Worm (Caenorhabditis elegans) whole organism, midembryonic: ENCODE results near the gene snpc-1.2.
A peak's percentile ranks its signal among the peaks of the same experiment; 100 is the strongest.

Source experiments
- T22C8.4 ChIP-seq: fragments of 200-800 bp; sonication (Bioruptor generic); IDR thresholded peaks from 2 replicates; pipeline ENCODE4 v1.3.6; 2022; ENCODE audit warnings: missing genetic modification characterization, missing compliant biosample characterization
- cog-1 ChIP-seq: sonication (generic microtip); optimal IDR thresholded peaks from 2 replicates; lab custom pipeline; 2016; ENCODE audit warnings: missing genetic modification characterization, missing compliant biosample characterization
- flt-1 ChIP-seq: fragments of 200-800 bp; sonication (Bioruptor generic); IDR thresholded peaks from 2 replicates; pipeline ENCODE4 v1.3.6; 2022; ENCODE audit warnings: missing genetic modification characterization, missing compliant biosample characterization
- klf-2 ChIP-seq: fragments of 200-800 bp; sonication (Bioruptor generic); conservative IDR thresholded peaks from 2 replicates; pipeline ENCODE4 v1.3.6; 2022; ENCODE audit warnings: missing genetic modification reagents, missing genetic modification characterization, missing compliant biosample characterization
- med-1 ChIP-seq: sonication (generic microtip); optimal IDR thresholded peaks from 2 replicates; lab custom pipeline; 2017; ENCODE audit warnings: missing genetic modification characterization, mild to moderate bottlenecking, missing compliant biosample characterization, antibody characterized with exemption, missing genetic modification reagents; ENCODE audit not compliant: insufficient read depth
- ref-1 ChIP-seq: fragments of 200-800 bp; sonication (Bioruptor generic); conservative IDR thresholded peaks from 2 replicates; pipeline ENCODE4 v1.3.6; 2022; ENCODE audit warnings: missing genetic modification reagents, missing genetic modification characterization, missing compliant biosample characterization
- tab-1 ChIP-seq: fragments of 200-800 bp; sonication (Bioruptor generic); IDR thresholded peaks from 2 replicates; pipeline ENCODE4 v1.3.6; 2022; ENCODE audit warnings: missing genetic modification characterization, missing compliant biosample characterization
- ztf-23 ChIP-seq: fragments of 200-800 bp; sonication (Bioruptor generic); IDR thresholded peaks from 2 replicates; pipeline ENCODE4 v1.3.6; 2022; ENCODE audit warnings: missing genetic modification reagents, missing genetic modification characterization, missing compliant biosample characterization
- ztf-29 ChIP-seq: fragments of 200-800 bp; sonication (Bioruptor generic); IDR thresholded peaks from 2 replicates; pipeline ENCODE4 v1.3.6; 2022; ENCODE audit warnings: missing genetic modification reagents, missing genetic modification characterization, missing compliant biosample characterization

Gene snpc-1.2

ce11 chrIII:13169464-13169966 lies at the start of gene snpc-1.2, which contains the start of gene Y39E4B.5:
snpc-1.2 (minus strand) TSS chrIII:13169541.
Y39E4B.5 (plus strand) TSS chrIII:13169916.
- TF ChIP-seq cog-1 (tag; lab: Kevin White, UChicago) = no peak
- TF ChIP-seq tab-1 = no peak
- no peak for TF ChIP-seq med-1 (GFP tag; lab: Kevin White, UChicago)
- no peak for TF ChIP-seq T22C8.4
- TF ChIP-seq flt-1 (GFP tag; lab: Robert Waterston, UW) = no peak

- no peak for TF ChIP-seq tab-1
- TF ChIP-seq T22C8.4 = no peak
- no peak for TF ChIP-seq klf-2
- no peak for TF ChIP-seq ztf-29 (GFP tag; lab: Robert Waterston, UW)
- TF ChIP-seq cog-1 (tag; lab: Kevin White, UChicago) = no peak
Measured at ce11 chrIII:13216488-13217016, 47.2 kb upstream of the snpc-1.2 start.

- no peak for TF ChIP-seq med-1 (GFP tag; lab: Kevin White, UChicago)
- TF ChIP-seq ztf-23 = no peak
- TF ChIP-seq T22C8.4 = no peak
- no peak for TF ChIP-seq ztf-29 (GFP tag; lab: Robert Waterston, UW)
- no peak for TF ChIP-seq ref-1
- TF ChIP-seq flt-1 (GFP tag; lab: Robert Waterston, UW) = no peak
- no peak for TF ChIP-seq klf-2
- TF ChIP-seq cog-1 (tag; lab: Kevin White, UChicago) = no peak
- TF ChIP-seq tab-1 = no peak
Measured at ce11 chrIII:13215682-13216081, 46.3 kb upstream of the snpc-1.2 start.

ce11 chrIII:13213111-13213510 lies 43.8 kb upstream of the snpc-1.2 start:
- TF ChIP-seq tab-1 = no peak
- no peak for TF ChIP-seq ztf-29 (GFP tag; lab: Robert Waterston, UW)
- no peak for TF ChIP-seq klf-2
- no peak for TF ChIP-seq T22C8.4
- no peak for TF ChIP-seq ref-1
- no peak for TF ChIP-seq cog-1 (tag; lab: Kevin White, UChicago)
- TF ChIP-seq ztf-23 = no peak
- TF ChIP-seq flt-1 (GFP tag; lab: Robert Waterston, UW) = no peak
- TF ChIP-seq med-1 (GFP tag; lab: Kevin White, UChicago) = no peak

- no peak for TF ChIP-seq ztf-29 (GFP tag; lab: Robert Waterston, UW)
- no peak for TF ChIP-seq tab-1
- TF ChIP-seq flt-1 (GFP tag; lab: Robert Waterston, UW) = no peak
- TF ChIP-seq ztf-23 = no peak
- TF ChIP-seq T22C8.4 = no peak
- TF ChIP-seq klf-2 = no peak
- no peak for TF ChIP-seq ref-1
- no peak for TF ChIP-seq med-1 (GFP tag; lab: Kevin White, UChicago)
- no peak for TF ChIP-seq cog-1 (tag; lab: Kevin White, UChicago)
Measured at ce11 chrIII:13212366-13212765, 43.0 kb upstream of the snpc-1.2 start, which contains the start of gene tsp-3. tsp-3 (plus strand) TSS chrIII:13212666.

- TF ChIP-seq tab-1 (no peak), ref-1 (no peak), ztf-29 (GFP tag; lab: Robert Waterston, UW) (no peak), flt-1 (GFP tag; lab: Robert Waterston, UW) (no peak), T22C8.4 (no peak), ztf-23 (no peak), med-1 (GFP tag; lab: Kevin White, UChicago) (no peak), klf-2 (no peak)
Measured at ce11 chrIII:13208978-13209377, 39.6 kb upstream of the snpc-1.2 start.

- no peak for TF ChIP-seq ref-1
- no peak for TF ChIP-seq klf-2
- TF ChIP-seq ztf-23 = no peak
- TF ChIP-seq ztf-29 (GFP tag; lab: Robert Waterston, UW) = no peak
- no peak for TF ChIP-seq cog-1 (tag; lab: Kevin White, UChicago)
Measured at ce11 chrIII:13204682-13205081, 35.3 kb upstream of the snpc-1.2 start, which contains the start of gene Y39E4B.11. Y39E4B.11 (plus strand) TSS chrIII:13204982.

- TF ChIP-seq ztf-29 (GFP tag; lab: Robert Waterston, UW) = no peak
- no peak for TF ChIP-seq klf-2
- no peak for TF ChIP-seq tab-1
- TF ChIP-seq flt-1 (GFP tag; lab: Robert Waterston, UW) = no peak
- TF ChIP-seq T22C8.4 = no peak
- TF ChIP-seq ref-1 = no peak
- no peak for TF ChIP-seq ztf-23
- TF ChIP-seq med-1 (GFP tag; lab: Kevin White, UChicago) = no peak
Measured at ce11 chrIII:13201901-13202300, 32.6 kb upstream of the snpc-1.2 start.

- TF ChIP-seq cog-1 (tag; lab: Kevin White, UChicago) = no peak
- TF ChIP-seq flt-1 (GFP tag; lab: Robert Waterston, UW) = no peak
- TF ChIP-seq med-1 (GFP tag; lab: Kevin White, UChicago) = no peak
- TF ChIP-seq klf-2 = no peak
- no peak for TF ChIP-seq ztf-23
- TF ChIP-seq ztf-29 (GFP tag; lab: Robert Waterston, UW) = no peak
- no peak for TF ChIP-seq ref-1
- no peak for TF ChIP-seq T22C8.4
- TF ChIP-seq tab-1 = no peak
Measured at ce11 chrIII:13201079-13201478, 31.7 kb upstream of the snpc-1.2 start.

- TF ChIP-seq med-1 (GFP tag; lab: Kevin White, UChicago) = no peak
- 0 out of 2 replicates have a peak, but pooled peaks have one; percentile 47 for TF ChIP-seq ztf-23
- TF ChIP-seq cog-1 (tag; lab: Kevin White, UChicago) = peak; percentile 33
- TF ChIP-seq T22C8.4 = no peak
Measured at ce11 chrIII:13187773-13188172, 18.4 kb upstream of the snpc-1.2 start.

- no peak for TF ChIP-seq ztf-23
- no peak for TF ChIP-seq klf-2
- TF ChIP-seq med-1 (GFP tag; lab: Kevin White, UChicago) = no peak
- TF ChIP-seq ref-1 = no peak
- no peak for TF ChIP-seq T22C8.4
- TF ChIP-seq cog-1 (tag; lab: Kevin White, UChicago) = no peak
- no peak for TF ChIP-seq ztf-29 (GFP tag; lab: Robert Waterston, UW)
- TF ChIP-seq flt-1 (GFP tag; lab: Robert Waterston, UW) = no peak
- TF ChIP-seq tab-1 = no peak
Measured at ce11 chrIII:13187090-13187489, 17.7 kb upstream of the snpc-1.2 start, which contains the start of gene gly-5. gly-5 (plus strand) TSS chrIII:13187390.
